Fruit fly (Drosophila melanogaster): ENCODE measurements around the gene mRNA-cap.

The mRNA-cap gene

dm6 chrX:14199967-14200531 lies 42.6 kb downstream of the mRNA-cap start, which contains the start of gene CG11590 (continued):
- TF ChIP-seq CG11247 (GFP tag; IDR thresholded peaks at IDR 0.05), result no peak
- no peak for TF ChIP-seq CG3163 (GFP tag; optimal IDR thresholded peaks at IDR 0.05)
- no peak for TF ChIP-seq CG34376 (GFP tag; optimal IDR thresholded peaks at IDR 0.05)
- TF ChIP-seq CG7987 (GFP tag; optimal IDR thresholded peaks at IDR 0.05), result no peak
- TF ChIP-seq BEAF-32 (GFP tag; optimal IDR thresholded peaks at IDR 0.05), result peak; percentile 26
- TF ChIP-seq sima (GFP tag; optimal IDR thresholded peaks at IDR 0.05), result no peak
- no peak for TF ChIP-seq Sry-β (GFP tag; optimal IDR thresholded peaks at IDR 0.05)
- no peak for TF ChIP-seq hth (optimal IDR thresholded peaks at IDR 0.05)
- no peak for TF ChIP-seq abd-A (tag; optimal IDR thresholded peaks at IDR 0.05)
- peak in 1 of 2 experiments; percentile 28 for TF ChIP-seq crp (GFP tag; optimal IDR thresholded peaks at IDR 0.05)
- no peak for TF ChIP-seq Meics (GFP tag; optimal IDR thresholded peaks at IDR 0.05)
- TF ChIP-seq E2f2 (GFP tag; IDR thresholded peaks at IDR 0.05), result peak; percentile 59
- no peak for TF ChIP-seq Spps (tag; optimal IDR thresholded peaks at IDR 0.05)
- peak; percentile 38 for TF ChIP-seq MESR4 (GFP tag; optimal IDR thresholded peaks at IDR 0.05)
- no peak for TF ChIP-seq CG11085 (GFP tag; IDR thresholded peaks at IDR 0.05)
- no peak for TF ChIP-seq Atf-2 (GFP tag; optimal IDR thresholded peaks at IDR 0.05)
- no peak for TF ChIP-seq Mrtf (GFP tag; IDR thresholded peaks at IDR 0.05)
- TF ChIP-seq sens (GFP tag), result no peak
- TF ChIP-seq CG9817 (tag; optimal IDR thresholded peaks at IDR 0.05), result no peak
- TF ChIP-seq CG18764 (GFP tag; optimal IDR thresholded peaks at IDR 0.05), result peak; percentile 96
- no peak for TF ChIP-seq bigmax (GFP tag; optimal IDR thresholded peaks at IDR 0.05)
- TF ChIP-seq CG33557 (GFP tag; optimal IDR thresholded peaks at IDR 0.05), result no peak
- TF ChIP-seq CG8924 (tag; optimal IDR thresholded peaks at IDR 0.05), result no peak
- no peak for TF ChIP-seq Sin3A (optimal IDR thresholded peaks at IDR 0.05)
- TF ChIP-seq CG12391 (tag; optimal IDR thresholded peaks at IDR 0.05), result no peak
- TF ChIP-seq CG4820 (GFP tag; optimal IDR thresholded peaks at IDR 0.05), result no peak
- no peak for TF ChIP-seq CoRest (tag; optimal IDR thresholded peaks at IDR 0.05)
- TF ChIP-seq CG15269 (tag; optimal IDR thresholded peaks at IDR 0.05), result no peak
- no peak for TF ChIP-seq Trl (optimal IDR thresholded peaks at IDR 0.05)
- no peak for TF ChIP-seq Trl (GFP tag; optimal IDR thresholded peaks at IDR 0.05)
- no peak for TF ChIP-seq CG13624 (GFP tag; optimal IDR thresholded peaks at IDR 0.05)
- TF ChIP-seq CG18619 (GFP tag; optimal IDR thresholded peaks at IDR 0.05), result no peak
- no peak for TF ChIP-seq slp2 (GFP tag; optimal IDR thresholded peaks at IDR 0.05)
- TF ChIP-seq CG6175 (GFP tag; IDR thresholded peaks at IDR 0.05), result no peak
- 0 out of 2 replicates have a peak, but pooled peaks have one; percentile 10 for TF ChIP-seq Drgx (GFP tag; IDR thresholded peaks at IDR 0.05)
- no peak for TF ChIP-seq peb (GFP tag; IDR thresholded peaks at IDR 0.05)
- no peak for TF ChIP-seq slou (GFP tag; optimal IDR thresholded peaks at IDR 0.05)
- TF ChIP-seq CG5245 (GFP tag; optimal IDR thresholded peaks at IDR 0.05), result no peak
- no peak for TF ChIP-seq CG4617 (GFP tag; optimal IDR thresholded peaks at IDR 0.05; ENCODE audit: borderline replicate concordance)
- no peak for TF ChIP-seq bowl (GFP tag; IDR thresholded peaks at IDR 0.05)
- TF ChIP-seq Lhr (GFP tag; optimal IDR thresholded peaks at IDR 0.05), result no peak
- no peak for TF ChIP-seq gro (GFP tag; optimal IDR thresholded peaks at IDR 0.05)
- no peak for TF ChIP-seq CG7745 (tag; optimal IDR thresholded peaks at IDR 0.05)
- no peak for TF ChIP-seq fd64A (GFP tag; optimal IDR thresholded peaks at IDR 0.05)
- no peak for TF ChIP-seq zen (tag; optimal IDR thresholded peaks at IDR 0.05)
- no peak for TF ChIP-seq BtbVII (GFP tag; optimal IDR thresholded peaks at IDR 0.05)
- no peak for TF ChIP-seq CG13894 (tag; optimal IDR thresholded peaks at IDR 0.05)
- TF ChIP-seq CG13123 (GFP tag; optimal IDR thresholded peaks at IDR 0.05), result no peak
- no peak for TF ChIP-seq CG15696 (tag; optimal IDR thresholded peaks at IDR 0.05)
- no peak for TF ChIP-seq Bdp1 (GFP tag; optimal IDR thresholded peaks at IDR 0.05)
- TF ChIP-seq rib (GFP tag; IDR thresholded peaks at IDR 0.05), result no peak
- no peak for TF ChIP-seq aop (GFP tag; IDR thresholded peaks at IDR 0.05)
